Worm (Caenorhabditis elegans): ENCODE results near the gene clec-234.

ce11 chrV:16420696-16421095 is 12.7 kb downstream of the clec-234 start, which contains the start of gene srw-48:
- TF ChIP-seq lin-39 (tag; optimal IDR thresholded peaks at IDR 0.05), result no peak
- no peak for TF ChIP-seq snpc-4 (tag; optimal IDR thresholded peaks at IDR 0.05)
- TF ChIP-seq egl-27 (tag; optimal IDR thresholded peaks at IDR 0.05), result no peak
- no peak for TF ChIP-seq unc-62 (GFP tag; optimal IDR thresholded peaks at IDR 0.05)
- no peak for TF ChIP-seq lin-15B (tag; optimal IDR thresholded peaks at IDR 0.05)
- no peak for TF ChIP-seq ceh-9 (tag; optimal IDR thresholded peaks at IDR 0.05)
- TF ChIP-seq nhr-237 (tag; optimal IDR thresholded peaks at IDR 0.05), result no peak
- TF ChIP-seq nhr-28 (tag; optimal IDR thresholded peaks at IDR 0.05), result no peak
- TF ChIP-seq nhr-23 (tag; optimal IDR thresholded peaks at IDR 0.05), result no peak
- TF ChIP-seq unc-39 (tag; optimal IDR thresholded peaks at IDR 0.05), result no peak
- TF ChIP-seq ceh-16 (tag; optimal IDR thresholded peaks at IDR 0.05), result no peak
- no peak for TF ChIP-seq ztf-11 (tag; optimal IDR thresholded peaks at IDR 0.05)
- TF ChIP-seq nhr-11 (tag; optimal IDR thresholded peaks at IDR 0.05), result no peak
- no peak for TF ChIP-seq fkh-2 (tag; optimal IDR thresholded peaks at IDR 0.05)
